Fruit fly (Drosophila melanogaster): Measurements from ENCODE around the gene CG13813.

CG13813 gene

dm6 chr3L:20241163-20241970 is 9.9 kb downstream of the CG13813 start, which contains the start of the genes CG6951 and CG17233 (continued):
- TF ChIP-seq TFAM (GFP tag; optimal IDR thresholded peaks at IDR 0.05) (no peak), lov (optimal IDR thresholded peaks at IDR 0.05) (no peak), lov (GFP tag; IDR thresholded peaks at IDR 0.05) (no peak), ap (GFP tag; IDR thresholded peaks at IDR 0.05) (no peak), Bteb2 (GFP tag; optimal IDR thresholded peaks at IDR 0.05) (no peak), grau (tag; optimal IDR thresholded peaks at IDR 0.05) (no peak), D (optimal IDR thresholded peaks at IDR 0.05) (no peak), D (GFP tag; optimal IDR thresholded peaks at IDR 0.05) (no peak), tll (GFP tag; optimal IDR thresholded peaks at IDR 0.05) (no peak), CG15601 (tag; optimal IDR thresholded peaks at IDR 0.05) (no peak), bigmax (GFP tag; optimal IDR thresholded peaks at IDR 0.05) (no peak), ara (GFP tag; IDR thresholded peaks at IDR 0.05) (no peak), zfh2 (GFP tag; optimal IDR thresholded peaks at IDR 0.05) (no peak), CG11093 (GFP tag; IDR thresholded peaks at IDR 0.05) (no peak), Asciz (GFP tag; optimal IDR thresholded peaks at IDR 0.05) (no peak), Ravus (GFP tag; IDR thresholded peaks at IDR 0.05) (no peak), MBD-R2 (GFP tag; IDR thresholded peaks at IDR 0.05) (peak; percentile 13; the same call in 1 of the 2 replicates), dmrt11E (tag; optimal IDR thresholded peaks at IDR 0.05) (no peak), toy (GFP tag; IDR thresholded peaks at IDR 0.05) (no peak), CG9876 (GFP tag; optimal IDR thresholded peaks at IDR 0.05) (no peak), HHEX (GFP tag; optimal IDR thresholded peaks at IDR 0.05) (no peak), Dbx (GFP tag; IDR thresholded peaks at IDR 0.05) (no peak), CG11695 (GFP tag; IDR thresholded peaks at IDR 0.05) (no peak), p53 (GFP tag; optimal IDR thresholded peaks at IDR 0.05) (no peak), amos (GFP tag; IDR thresholded peaks at IDR 0.05; ENCODE audit: partially characterized antibody) (no peak), HLH4C (GFP tag; IDR thresholded peaks at IDR 0.05; ENCODE audit: partially characterized antibody) (no peak; the same call in 2 of the 3 replicates), Ptx1 (GFP tag; IDR thresholded peaks at IDR 0.05) (no peak), CG15514 (GFP tag; optimal IDR thresholded peaks at IDR 0.05) (peak; percentile 98), CHES-1-like (GFP tag; optimal IDR thresholded peaks at IDR 0.05) (no peak), Dfd (GFP tag; optimal IDR thresholded peaks at IDR 0.05) (no peak), CrebB (tag; optimal IDR thresholded peaks at IDR 0.05) (no peak), dysf (GFP tag; IDR thresholded peaks at IDR 0.05) (no peak), mld (GFP tag; IDR thresholded peaks at IDR 0.05; ENCODE audit: partially characterized antibody) (no peak), CG3407 (GFP tag; optimal IDR thresholded peaks at IDR 0.05) (no peak), ase (GFP tag; IDR thresholded peaks at IDR 0.05) (0 out of 3 replicates have a peak, but pooled peaks have one; percentile 4), CG15011 (GFP tag; optimal IDR thresholded peaks at IDR 0.05) (no peak), gro (GFP tag; optimal IDR thresholded peaks at IDR 0.05) (no peak), NFAT (GFP tag; IDR thresholded peaks at IDR 0.05) (no peak), Gug (GFP tag; IDR thresholded peaks at IDR 0.05) (no peak), chn (GFP tag; optimal IDR thresholded peaks at IDR 0.05) (no peak), CG10565 (GFP tag; optimal IDR thresholded peaks at IDR 0.05) (no peak)
